Fruit fly (Drosophila melanogaster): ENCODE data around the gene Neos.

DNA sequence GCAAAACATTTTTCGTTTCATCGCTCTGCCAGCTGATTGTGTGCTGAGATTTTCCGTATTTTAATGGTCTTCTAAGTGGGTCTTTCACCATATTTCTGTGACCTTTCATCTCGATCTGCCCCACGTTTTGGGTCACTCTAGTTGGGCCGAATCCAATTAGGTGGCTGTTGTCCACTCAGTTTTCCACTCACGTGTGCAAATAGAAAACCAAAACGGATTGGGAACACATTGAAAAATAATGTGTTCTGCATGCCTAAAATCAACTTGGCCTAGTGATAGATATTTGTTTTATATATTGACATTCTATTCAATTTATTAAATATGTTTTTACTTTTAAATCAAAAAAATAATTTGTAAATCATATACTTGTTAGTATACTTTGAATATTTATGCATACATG is 7.2 kb upstream of the Neos start, which contains the start of gene CG14826:
- TF ChIP-seq CG18764 (GFP tag; optimal IDR thresholded peaks at IDR 0.05), result no peak
- no peak for TF ChIP-seq Atf-2 (GFP tag; optimal IDR thresholded peaks at IDR 0.05)
- no peak for TF ChIP-seq CG17328 (GFP tag; IDR thresholded peaks at IDR 0.05)
- TF ChIP-seq CG7357 (GFP tag; IDR thresholded peaks at IDR 0.05), result no peak
- TF ChIP-seq bigmax (GFP tag; optimal IDR thresholded peaks at IDR 0.05), result no peak
- no peak for TF ChIP-seq CG3407 (GFP tag; optimal IDR thresholded peaks at IDR 0.05)
- TF ChIP-seq pita (GFP tag; optimal IDR thresholded peaks at IDR 0.05), result no peak
- no peak for TF ChIP-seq tx (GFP tag; optimal IDR thresholded peaks at IDR 0.05)

Data from whole organism, embryonic.